Worm (Caenorhabditis elegans): Measurements from ENCODE around the gene F18A11.3.
"Not testable (repeated sequence)": the region's sequence is repeated elsewhere in the genome, so short reads cannot be mapped to it uniquely, and the experiment has no call there.

- not testable (repeated sequence) for TF ChIP-seq hlh-30 (tag; optimal IDR thresholded peaks at IDR 0.05; ENCODE audit: insufficient read depth); nhr-25 (tag; optimal IDR thresholded peaks at IDR 0.05; ENCODE audit: borderline replicate concordance, insufficient read depth); nhr-10 (tag; optimal IDR thresholded peaks at IDR 0.05); zag-1 (tag; optimal IDR thresholded peaks at IDR 0.05); nhr-76 (tag; optimal IDR thresholded peaks at IDR 0.05); ztf-11 (tag; optimal IDR thresholded peaks at IDR 0.05); pha-4 (GFP tag; IDR thresholded peaks at IDR 0.05); pha-4 (tag; optimal IDR thresholded peaks at IDR 0.05); unc-39 (tag; optimal IDR thresholded peaks at IDR 0.05); daf-19 (GFP tag; conservative IDR thresholded peaks at IDR 0.05); tra-1 (GFP tag; IDR thresholded peaks at IDR 0.05)
Measured at ce11 chrII:13047609-13048008, 11.0 kb upstream of the F18A11.3 start, which contains the start of gene F42G4.2.

All from whole organism, L4 larva.